Fruit fly (Drosophila melanogaster) Kc167 (cell line): ENCODE results near the gene form3.

Source experiments
- Sin3A ChIP-seq: fragments of >200 bp; optimal IDR thresholded peaks from 2 replicates; lab custom pipeline; 2018; ENCODE audit warnings: missing external identifiers
- h ChIP-seq: fragments of >200 bp; optimal IDR thresholded peaks from 3 replicates; lab custom pipeline; 2018; ENCODE audit warnings: missing external identifiers
- psq ChIP-seq: fragments of >200 bp; optimal IDR thresholded peaks from 2 replicates; lab custom pipeline; 2017; ENCODE audit warnings: missing external identifiers

DNA sequence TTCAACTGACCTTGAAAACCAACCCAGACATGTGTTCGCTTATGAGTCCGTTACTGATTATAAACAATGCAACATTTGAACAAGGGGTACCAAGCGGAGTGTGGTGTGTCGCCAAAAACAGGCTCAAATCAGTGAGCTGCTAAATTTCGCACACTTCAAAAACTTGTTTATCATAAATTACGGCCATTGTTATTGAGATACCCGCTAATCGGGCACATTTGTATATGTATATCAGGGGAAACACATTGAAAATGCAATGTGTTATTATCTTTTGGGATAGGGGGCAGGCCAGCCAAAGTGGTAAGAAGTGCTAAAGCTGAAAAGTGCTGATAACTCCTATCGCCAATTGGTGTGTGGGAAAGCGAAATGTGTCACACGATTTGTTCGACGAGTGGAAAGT is 59.6 kb downstream of the form3 start:
- no peak for TF ChIP-seq h
- TF ChIP-seq psq (lab: Kevin White, UChicago) = no peak
- TF ChIP-seq Sin3A (lab: Kevin White, UChicago) = no peak
